Fruit fly (Drosophila melanogaster) S2 (cell line): ENCODE data around the gene CG13733.

Experiments
- CG8478 ChIP-seq: fragments of >200 bp; optimal IDR thresholded peaks from 2 replicates; lab custom pipeline; 2018
- CTCF ChIP-seq, 2 experiments: fragments of >200 bp; optimal IDR thresholded peaks; 2 replicates each; lab custom pipeline; 2018

- TF ChIP-seq CG8478 (lab: Kevin White, UChicago) (no peak), CTCF (optimal IDR thresholded peaks at IDR 0.05; lab: Kevin White, UChicago) (no peak)
These were observed 37.1 kb downstream of the CG13733 start for dm6 chr3L:17441602-17442001.
